Worm (Caenorhabditis elegans): Measurements from ENCODE around the gene snf-10.

Gene snf-10

ce11 chrV:10440723-10441122 lies at the start of gene snf-10:
TSS of gene snf-10 (minus strand) at chrV:10440823.
- TF ChIP-seq W03F9.2 (tag; optimal IDR thresholded peaks at IDR 0.05) (no peak), dao-5 (tag; optimal IDR thresholded peaks at IDR 0.05) (no peak), him-1 (tag; optimal IDR thresholded peaks at IDR 0.05) (no peak)

ce11 chrV:10489998-10490397 lies 49.4 kb upstream of the snf-10 start, which contains the start of gene ncx-5:
TSS of gene ncx-5 (minus strand) at chrV:10490098.
- TF ChIP-seq him-1 (tag; optimal IDR thresholded peaks at IDR 0.05) (no peak), W03F9.2 (tag; optimal IDR thresholded peaks at IDR 0.05) (no peak), dao-5 (tag; optimal IDR thresholded peaks at IDR 0.05) (no peak)

- no peak for TF ChIP-seq him-1 (tag; optimal IDR thresholded peaks at IDR 0.05)
- TF ChIP-seq dao-5 (tag; optimal IDR thresholded peaks at IDR 0.05): no peak
- no peak for TF ChIP-seq W03F9.2 (tag; optimal IDR thresholded peaks at IDR 0.05)
Measured at ce11 chrV:10485389-10485788, 44.8 kb upstream of the snf-10 start.

ce11 chrV:10484640-10485039 lies 44.0 kb upstream of the snf-10 start, which contains the start of gene Y32F6B.1:
TSS of gene Y32F6B.1 (minus strand) at chrV:10484740.
- TF ChIP-seq dao-5 (tag; optimal IDR thresholded peaks at IDR 0.05) (no peak), him-1 (tag; optimal IDR thresholded peaks at IDR 0.05) (no peak), W03F9.2 (tag; optimal IDR thresholded peaks at IDR 0.05) (no peak)

- TF ChIP-seq W03F9.2 (tag; optimal IDR thresholded peaks at IDR 0.05): no peak
- no peak for TF ChIP-seq dao-5 (tag; optimal IDR thresholded peaks at IDR 0.05)
- no peak for TF ChIP-seq him-1 (tag; optimal IDR thresholded peaks at IDR 0.05)
Measured at ce11 chrV:10483995-10484394, 43.4 kb upstream of the snf-10 start.

- TF ChIP-seq W03F9.2 (tag; optimal IDR thresholded peaks at IDR 0.05): no peak
- no peak for TF ChIP-seq him-1 (tag; optimal IDR thresholded peaks at IDR 0.05)
- TF ChIP-seq dao-5 (tag; optimal IDR thresholded peaks at IDR 0.05): no peak
Measured at ce11 chrV:10478097-10478828, 37.6 kb upstream of the snf-10 start, which contains the start of the genes crp-1 and Y32F6B.9. TSS of gene crp-1 (plus strand) at chrV:10478564. TSS of gene Y32F6B.9 (plus strand) at chrV:10478699.

ce11 chrV:10476864-10477443 lies 36.3 kb upstream of the snf-10 start:
- TF ChIP-seq dao-5 (tag; optimal IDR thresholded peaks at IDR 0.05) (no peak), him-1 (tag; optimal IDR thresholded peaks at IDR 0.05) (peak; percentile 23)

ce11 chrV:10475421-10475820 lies 34.8 kb upstream of the snf-10 start:
- TF ChIP-seq dao-5 (tag; optimal IDR thresholded peaks at IDR 0.05) (no peak), him-1 (tag; optimal IDR thresholded peaks at IDR 0.05) (no peak), W03F9.2 (tag; optimal IDR thresholded peaks at IDR 0.05) (no peak)

ce11 chrV:10474040-10474439 lies 33.4 kb upstream of the snf-10 start:
- TF ChIP-seq dao-5 (tag; optimal IDR thresholded peaks at IDR 0.05) (no peak), W03F9.2 (tag; optimal IDR thresholded peaks at IDR 0.05) (no peak), him-1 (tag; optimal IDR thresholded peaks at IDR 0.05) (no peak)

ce11 chrV:10472901-10473774 lies 32.5 kb upstream of the snf-10 start:
- TF ChIP-seq him-1 (tag; optimal IDR thresholded peaks at IDR 0.05) (no peak), W03F9.2 (tag; optimal IDR thresholded peaks at IDR 0.05) (no peak), dao-5 (tag; optimal IDR thresholded peaks at IDR 0.05) (no peak)

ce11 chrV:10471007-10471406 lies 30.4 kb upstream of the snf-10 start:
- no peak for TF ChIP-seq dao-5 (tag; optimal IDR thresholded peaks at IDR 0.05)
- no peak for TF ChIP-seq him-1 (tag; optimal IDR thresholded peaks at IDR 0.05)
- TF ChIP-seq W03F9.2 (tag; optimal IDR thresholded peaks at IDR 0.05): no peak

ce11 chrV:10469845-10470244 lies 29.2 kb upstream of the snf-10 start:
- no peak for TF ChIP-seq W03F9.2 (tag; optimal IDR thresholded peaks at IDR 0.05)

ce11 chrV:10468709-10469108 lies 28.1 kb upstream of the snf-10 start:
- TF ChIP-seq dao-5 (tag; optimal IDR thresholded peaks at IDR 0.05): no peak
- TF ChIP-seq him-1 (tag; optimal IDR thresholded peaks at IDR 0.05): no peak
- TF ChIP-seq W03F9.2 (tag; optimal IDR thresholded peaks at IDR 0.05): no peak

ce11 chrV:10468190-10468589 lies 27.6 kb upstream of the snf-10 start, which contains the start of gene egl-9:
TSS of gene egl-9 (plus strand) at chrV:10468517.
- no peak for TF ChIP-seq W03F9.2 (tag; optimal IDR thresholded peaks at IDR 0.05)
